Worm (Caenorhabditis elegans) whole organism, L3 larva: ENCODE data around the gene C06G1.1.

Experiments used
- ama-1 ChIP-seq: fragments of 150-350 bp; optimal IDR thresholded peaks from 2 replicates; lab custom pipeline; 2018
- ceh-82 ChIP-seq: fragments of 150-350 bp; optimal IDR thresholded peaks from 2 replicates; lab custom pipeline; 2014; ENCODE audit warnings: missing biosample characterization, missing genetic modification characterization
- fos-1 ChIP-seq: fragments of 150-350 bp; optimal IDR thresholded peaks from 2 replicates; lab custom pipeline; 2014; ENCODE audit warnings: missing biosample characterization, missing genetic modification characterization
- nhr-11 ChIP-seq: fragments of 150-350 bp; optimal IDR thresholded peaks from 2 replicates; lab custom pipeline; 2014; ENCODE audit warnings: missing biosample characterization, missing genetic modification characterization
- pqm-1 ChIP-seq: fragments of 150-350 bp; optimal IDR thresholded peaks from 2 replicates; lab custom pipeline; 2017; ENCODE audit warnings: missing biosample characterization, missing genetic modification characterization, inconsistent platforms
- snpc-4 ChIP-seq: fragments of 150-350 bp; optimal IDR thresholded peaks from 2 replicates; lab custom pipeline; 2014; ENCODE audit warnings: missing biosample characterization, missing genetic modification characterization
- unc-39 ChIP-seq: sonication (generic microtip); optimal IDR thresholded peaks from 4 replicates; lab custom pipeline; 2017; ENCODE audit warnings: missing biosample characterization, missing genetic modification characterization

DNA sequence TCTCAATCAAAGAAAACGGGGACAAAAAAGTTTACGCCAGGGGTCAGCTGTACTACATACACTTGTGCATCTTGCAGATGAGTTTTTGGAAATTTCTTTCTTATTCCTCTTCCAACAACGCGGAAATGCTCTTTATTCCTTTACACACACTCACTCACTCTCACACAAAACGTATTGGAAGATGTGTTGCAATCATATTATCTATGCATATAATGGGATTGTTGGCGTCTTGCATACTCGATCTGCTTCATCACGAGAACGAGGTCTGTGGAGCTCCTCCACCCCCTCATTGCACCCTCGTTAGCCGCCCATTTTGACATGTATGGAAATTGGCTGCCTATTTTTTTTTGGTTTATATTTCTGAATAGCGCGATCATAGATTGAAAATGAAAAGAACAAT, 15.6 kb downstream of the C06G1.1 start:
- TF ChIP-seq ceh-82 (tag; lab: Kevin White, UChicago): no peak
- TF ChIP-seq snpc-4: no peak
- no peak for TF ChIP-seq nhr-11 (tag; lab: Kevin White, UChicago)
- TF ChIP-seq fos-1: no peak
- no peak for TF ChIP-seq pqm-1 (tag; lab: Kevin White, UChicago)
- TF ChIP-seq unc-39 (tag; lab: Kevin White, UChicago): no peak
- TF ChIP-seq ama-1 (lab: Kevin White, UChicago): no peak
